Worm (Caenorhabditis elegans) whole organism, L3 larva: ENCODE results near the gene F45E10.2.

Experiments
- ZK546.5 ChIP-seq: sonication (generic microtip); optimal IDR thresholded peaks from 2 replicates; lab custom pipeline; 2017; ENCODE audit warnings: missing biosample characterization, missing genetic modification characterization
- unc-62 ChIP-seq: fragments of 150-350 bp; sonication (generic microtip); optimal IDR thresholded peaks from 4 replicates; lab custom pipeline; 2014; ENCODE audit warnings: missing biosample characterization, missing genetic modification reagents, missing genetic modification characterization

DNA sequence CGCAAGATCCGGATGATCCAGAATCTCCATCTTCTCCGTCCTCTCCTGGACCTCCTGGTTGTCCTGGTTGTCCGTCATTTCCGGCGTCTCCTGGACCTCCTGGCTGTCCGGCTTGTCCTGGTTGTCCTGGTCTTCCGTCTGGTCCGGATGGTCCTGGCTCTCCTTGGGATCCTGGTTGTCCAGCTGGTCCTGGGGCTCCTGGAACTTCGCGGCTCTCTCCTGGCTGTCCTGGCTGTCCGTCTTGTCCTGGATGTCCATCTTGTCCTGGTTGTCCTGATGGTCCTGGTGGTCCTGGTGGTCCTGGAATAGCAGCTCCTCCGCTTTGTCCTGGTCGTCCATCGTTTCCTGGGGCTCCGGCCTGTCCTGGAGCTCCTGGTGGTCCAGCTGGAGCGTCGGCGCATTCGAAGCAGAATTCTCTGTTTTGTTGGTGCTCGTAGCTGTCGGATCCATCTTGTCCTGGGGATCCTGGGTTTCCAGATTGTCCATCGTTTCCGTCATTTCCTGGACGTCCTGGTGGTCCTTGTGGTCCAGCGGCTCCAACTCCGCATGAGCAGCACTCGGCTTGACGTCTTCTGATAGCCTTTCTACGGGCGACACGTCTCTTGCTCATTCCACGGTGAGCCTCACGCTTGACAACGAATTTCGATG, 42.5 kb downstream of the F45E10.2 start:
- TF ChIP-seq unc-62 (GFP tag; lab: Kevin White, UChicago) (no peak), ZK546.5 (no peak)
